Fruit fly (Drosophila melanogaster): ENCODE data around the gene Lgr4.

Gene Lgr4

DNA sequence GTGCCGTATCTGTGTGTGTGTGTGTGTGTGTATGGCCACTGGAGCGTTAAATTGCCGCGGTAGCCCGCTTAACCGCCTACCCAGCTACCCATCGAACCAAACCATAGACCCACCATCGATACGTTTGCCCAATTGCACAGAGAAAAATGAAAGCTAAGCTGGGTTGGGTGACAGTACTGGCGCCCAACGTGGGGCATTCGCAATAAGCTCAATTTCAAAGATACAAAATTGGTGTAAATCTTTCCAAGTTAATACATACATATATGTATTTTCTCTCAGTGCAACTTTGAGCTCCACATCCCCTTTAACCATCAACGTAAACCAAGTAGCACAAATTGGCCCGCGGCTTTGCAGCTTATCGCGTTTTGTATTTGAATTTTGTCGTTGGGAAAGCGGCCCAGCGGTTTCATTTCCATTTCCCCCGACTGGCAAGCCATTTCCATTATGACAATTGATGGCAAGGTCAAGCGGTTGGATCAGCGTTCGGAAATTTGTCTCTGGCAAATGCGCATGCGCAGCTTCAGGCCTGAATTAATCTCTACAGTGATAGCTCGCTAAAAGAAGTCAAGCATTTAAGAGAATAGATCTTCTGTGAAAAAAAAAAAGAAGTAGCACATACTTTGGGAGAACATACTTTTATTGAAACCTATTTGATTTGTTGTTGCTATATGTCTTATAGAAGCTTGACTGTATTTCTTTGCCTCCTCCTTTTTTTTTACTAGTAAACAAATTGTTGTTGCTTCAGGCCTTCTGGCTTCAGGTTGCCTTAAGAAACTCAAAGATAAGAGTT lies 43.6 kb upstream of the Lgr4 start:
- TF ChIP-seq CG1620 (GFP tag; optimal IDR thresholded peaks at IDR 0.05): no peak
- peak; percentile 29 for TF ChIP-seq tj (GFP tag; optimal IDR thresholded peaks at IDR 0.05)
- no peak for TF ChIP-seq CG12768 (GFP tag; optimal IDR thresholded peaks at IDR 0.05)
- no peak for TF ChIP-seq CG14711 (tag; optimal IDR thresholded peaks at IDR 0.05)
- no peak for TF ChIP-seq Clk (GFP tag; optimal IDR thresholded peaks at IDR 0.05)

DNA sequence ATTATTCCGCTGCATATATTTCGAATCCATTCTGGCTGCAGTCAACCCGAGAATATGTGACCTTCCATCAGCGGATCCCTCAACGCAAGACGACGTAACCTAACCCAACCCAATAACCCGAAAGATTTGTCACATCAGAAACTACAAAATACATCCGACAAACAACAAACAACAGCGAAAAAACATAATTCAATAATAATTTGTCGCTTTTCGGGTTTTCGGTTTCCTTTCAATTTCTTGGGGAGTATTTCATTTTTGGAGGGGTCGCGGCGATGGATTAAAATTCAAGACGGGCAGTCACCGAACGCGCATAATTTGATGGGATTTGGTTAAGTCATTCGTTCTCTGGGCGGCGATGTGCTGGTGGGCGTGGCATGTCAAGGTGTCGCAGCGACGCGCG lies 42.0 kb upstream of the Lgr4 start:
- TF ChIP-seq cnc (optimal IDR thresholded peaks at IDR 0.05) (no peak), CG7101 (tag; optimal IDR thresholded peaks at IDR 0.05) (no peak), Clk (GFP tag; optimal IDR thresholded peaks at IDR 0.05) (no peak), CG33017 (tag; optimal IDR thresholded peaks at IDR 0.05) (no peak), tj (GFP tag; optimal IDR thresholded peaks at IDR 0.05) (peak; percentile 38)

dm6 chrX:13229824-13230223 lies 40.9 kb upstream of the Lgr4 start:
- TF ChIP-seq CG33017 (tag; optimal IDR thresholded peaks at IDR 0.05) (no peak), tj (GFP tag; optimal IDR thresholded peaks at IDR 0.05) (peak; percentile 82), CG5204 (GFP tag; optimal IDR thresholded peaks at IDR 0.05) (no peak), cic (GFP tag; optimal IDR thresholded peaks at IDR 0.05) (no peak)

- TF ChIP-seq cnc (optimal IDR thresholded peaks at IDR 0.05): no peak
- no peak for TF ChIP-seq Mnt (GFP tag; optimal IDR thresholded peaks at IDR 0.05)
- TF ChIP-seq toe (GFP tag; optimal IDR thresholded peaks at IDR 0.05): no peak
- TF ChIP-seq kay (GFP tag; ENCODE audit: borderline replicate concordance): no peak
- no peak for TF ChIP-seq CG14711 (tag; optimal IDR thresholded peaks at IDR 0.05)
- no peak for TF ChIP-seq cic (GFP tag; optimal IDR thresholded peaks at IDR 0.05)
- TF ChIP-seq CG5204 (GFP tag; optimal IDR thresholded peaks at IDR 0.05): no peak
- no peak for TF ChIP-seq Hr96 (GFP tag; optimal IDR thresholded peaks at IDR 0.05)
- TF ChIP-seq CG7101 (tag; optimal IDR thresholded peaks at IDR 0.05): no peak
- TF ChIP-seq pad (GFP tag; optimal IDR thresholded peaks at IDR 0.05): no peak
- no peak for TF ChIP-seq Clk (GFP tag; optimal IDR thresholded peaks at IDR 0.05)
- TF ChIP-seq Crg-1 (GFP tag; optimal IDR thresholded peaks at IDR 0.05): no peak
- TF ChIP-seq CG33017 (tag; optimal IDR thresholded peaks at IDR 0.05): no peak
- TF ChIP-seq CG12768 (GFP tag; optimal IDR thresholded peaks at IDR 0.05): no peak
- no peak for TF ChIP-seq CG7045 (GFP tag; optimal IDR thresholded peaks at IDR 0.05)
- TF ChIP-seq CG1620 (GFP tag; optimal IDR thresholded peaks at IDR 0.05): no peak
- TF ChIP-seq ovo (GFP tag; optimal IDR thresholded peaks at IDR 0.05): no peak
- no peak for TF ChIP-seq CG11617 (GFP tag; optimal IDR thresholded peaks at IDR 0.05)
Observed at dm6 chrX:13229217-13229616, 40.3 kb upstream of the Lgr4 start.

DNA sequence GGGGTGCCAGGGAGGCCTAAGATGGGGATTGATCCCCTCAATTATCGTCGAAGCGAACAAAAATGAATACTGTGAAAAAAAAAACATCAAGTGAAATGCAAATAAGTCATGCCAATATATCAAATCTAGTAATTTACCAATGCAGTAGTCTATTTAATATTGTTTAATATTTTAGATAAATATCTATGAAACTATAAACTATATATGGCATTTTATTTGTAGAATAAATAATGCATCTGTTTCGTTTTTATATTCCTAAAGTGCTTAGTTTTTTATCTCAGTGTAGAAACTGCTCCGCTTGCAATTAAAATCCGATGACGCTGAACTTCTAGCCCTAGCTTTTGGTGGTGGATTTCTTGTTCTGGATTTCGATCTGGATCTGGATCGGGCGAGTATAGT lies 39.2 kb upstream of the Lgr4 start:
- TF ChIP-seq Mnt (GFP tag; optimal IDR thresholded peaks at IDR 0.05): no peak
- no peak for TF ChIP-seq CG5204 (GFP tag; optimal IDR thresholded peaks at IDR 0.05)
- TF ChIP-seq CG33017 (tag; optimal IDR thresholded peaks at IDR 0.05): no peak
- no peak for TF ChIP-seq Clk (GFP tag; optimal IDR thresholded peaks at IDR 0.05)
- no peak for TF ChIP-seq toe (GFP tag; optimal IDR thresholded peaks at IDR 0.05)
- peak; percentile 20 for TF ChIP-seq tj (GFP tag; optimal IDR thresholded peaks at IDR 0.05)
- TF ChIP-seq bab1 (GFP tag; optimal IDR thresholded peaks at IDR 0.05): no peak

- no peak for TF ChIP-seq CG1620 (GFP tag; optimal IDR thresholded peaks at IDR 0.05)
- no peak for TF ChIP-seq cic (GFP tag; optimal IDR thresholded peaks at IDR 0.05)
- no peak for TF ChIP-seq Hr96 (GFP tag; optimal IDR thresholded peaks at IDR 0.05)
- no peak for TF ChIP-seq Crg-1 (GFP tag; optimal IDR thresholded peaks at IDR 0.05)
- no peak for TF ChIP-seq toe (GFP tag; optimal IDR thresholded peaks at IDR 0.05)
- no peak for TF ChIP-seq tj (GFP tag; optimal IDR thresholded peaks at IDR 0.05)
- no peak for TF ChIP-seq pad (GFP tag; optimal IDR thresholded peaks at IDR 0.05)
- TF ChIP-seq CG11617 (GFP tag; optimal IDR thresholded peaks at IDR 0.05): no peak
- TF ChIP-seq CG7101 (tag; optimal IDR thresholded peaks at IDR 0.05): no peak
- TF ChIP-seq cnc (optimal IDR thresholded peaks at IDR 0.05): no peak
- no peak for TF ChIP-seq CG33017 (tag; optimal IDR thresholded peaks at IDR 0.05)
Observed at dm6 chrX:13227505-13228207, 38.7 kb upstream of the Lgr4 start.

DNA sequence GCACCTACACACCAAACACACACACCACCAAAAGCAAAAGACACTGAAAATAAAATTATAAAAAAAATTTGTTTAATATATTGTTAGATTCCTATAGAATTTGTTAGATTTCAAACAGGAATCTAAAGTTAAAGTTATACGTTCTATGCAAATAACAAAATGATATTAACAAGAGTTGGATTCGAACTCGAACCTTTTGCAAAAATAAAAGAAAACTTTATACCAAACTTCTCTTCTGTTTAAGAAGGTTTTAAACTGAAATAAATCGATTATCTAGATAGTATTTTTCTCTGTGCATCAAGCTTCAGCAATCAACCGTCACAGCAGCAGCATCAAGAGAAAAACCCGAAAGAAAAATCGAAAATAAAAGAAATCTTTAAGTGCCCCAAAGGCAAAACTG lies 37.5 kb upstream of the Lgr4 start:
- TF ChIP-seq kay (GFP tag; ENCODE audit: borderline replicate concordance): no peak

DNA sequence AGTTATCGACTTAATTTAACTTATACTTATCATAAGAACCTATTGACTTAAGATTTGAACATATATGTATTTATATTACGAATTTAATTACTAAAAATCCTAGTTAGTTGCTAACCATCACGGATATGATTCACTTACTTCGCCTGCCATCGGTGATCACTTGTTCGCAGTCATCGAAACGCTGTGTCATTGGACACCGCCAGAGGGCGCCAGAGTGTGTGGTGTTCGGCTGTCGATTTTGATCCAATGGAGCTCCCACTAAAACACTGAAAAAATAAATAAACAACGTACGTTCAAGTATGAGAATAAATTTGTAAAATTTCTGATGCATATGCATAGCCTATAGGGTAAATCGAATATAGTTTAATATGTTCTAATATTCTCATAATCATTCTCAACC lies 35.9 kb upstream of the Lgr4 start:
- TF ChIP-seq CG5204 (GFP tag; optimal IDR thresholded peaks at IDR 0.05) (no peak), ovo (GFP tag; optimal IDR thresholded peaks at IDR 0.05) (no peak), CG11617 (GFP tag; optimal IDR thresholded peaks at IDR 0.05) (no peak), Crg-1 (GFP tag; optimal IDR thresholded peaks at IDR 0.05) (no peak), Hr96 (GFP tag; optimal IDR thresholded peaks at IDR 0.05) (no peak), cic (GFP tag; optimal IDR thresholded peaks at IDR 0.05) (no peak)

Data from whole organism, adult.